Worm (Caenorhabditis elegans): ENCODE data around the gene Y48A6B.8.

ce11 chrIII:11070210-11070609 is 41.0 kb upstream of the Y48A6B.8 start:
- TF ChIP-seq unc-3 (GFP tag; conservative IDR thresholded peaks at IDR 0.05) (no peak), unc-3 (tag; optimal IDR thresholded peaks at IDR 0.05) (no peak), ceh-48 (tag; optimal IDR thresholded peaks at IDR 0.05) (peak; percentile 1), rnt-1 (tag; optimal IDR thresholded peaks at IDR 0.05) (no peak), ref-2 (tag; optimal IDR thresholded peaks at IDR 0.05) (no peak), ceh-45 (GFP tag; IDR thresholded peaks at IDR 0.05) (no peak), dmd-4 (tag; optimal IDR thresholded peaks at IDR 0.05; ENCODE audit: borderline replicate concordance) (no peak), unc-55 (GFP tag; optimal IDR thresholded peaks at IDR 0.05) (no peak), ceh-18 (tag; optimal IDR thresholded peaks at IDR 0.05) (no peak), ceh-22 (tag; optimal IDR thresholded peaks at IDR 0.05) (no peak), fkh-10 (GFP tag; optimal IDR thresholded peaks at IDR 0.05) (no peak), ttx-3 (tag; optimal IDR thresholded peaks at IDR 0.05) (no peak)

All from whole organism, late embryonic.